Worm (Caenorhabditis elegans) whole organism, midembryonic: ENCODE data around the gene T28A11.4.

Experiments used
- flt-1 ChIP-seq: fragments of 200-800 bp; sonication (Bioruptor generic); IDR thresholded peaks from 2 replicates; pipeline ENCODE4 v1.3.6; 2022; ENCODE audit warnings: missing genetic modification characterization, missing compliant biosample characterization
- med-1 ChIP-seq: sonication (generic microtip); optimal IDR thresholded peaks from 2 replicates; lab custom pipeline; 2017; ENCODE audit warnings: missing genetic modification characterization, mild to moderate bottlenecking, missing compliant biosample characterization, antibody characterized with exemption, missing genetic modification reagents; ENCODE audit not compliant: insufficient read depth

DNA sequence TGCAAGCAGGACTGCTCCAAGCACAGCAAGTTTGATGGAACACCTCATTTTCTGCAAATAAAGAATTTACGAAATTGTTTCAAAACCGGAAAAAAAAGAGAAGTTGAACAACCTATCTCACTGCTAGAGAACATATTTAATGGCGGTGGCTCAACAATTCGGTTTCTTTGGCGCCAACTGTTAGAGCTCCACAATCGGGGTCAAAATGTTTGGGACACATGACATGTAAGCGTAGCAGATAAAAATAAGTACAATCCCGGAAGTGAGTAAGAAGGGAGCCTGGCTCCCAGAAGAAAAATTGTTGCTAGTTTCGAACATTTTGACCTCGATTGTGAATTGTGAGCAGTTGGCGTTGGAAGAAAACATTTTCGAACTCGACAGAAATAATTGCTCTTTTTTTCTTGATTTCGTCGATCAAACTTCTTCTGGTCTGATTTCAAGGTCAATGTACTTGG, 14.7 kb upstream of the T28A11.4 start, which contains the start of gene T28A11.16:
- TF ChIP-seq flt-1 (GFP tag; lab: Robert Waterston, UW) (no peak), med-1 (GFP tag; lab: Kevin White, UChicago) (no peak)
